Fruit fly (Drosophila melanogaster) whole organism: Measurements from ENCODE around the gene Ufsp2.

Source experiments
- CG8478 ChIP-seq: fragments of >200 bp; optimal IDR thresholded peaks from 2 replicates; lab custom pipeline; 2018; ENCODE audit warnings: inconsistent platforms
- Dll ChIP-seq: fragments of >200 bp; optimal IDR thresholded peaks from 2 replicates; lab custom pipeline; 2017
- EcR ChIP-seq, 2 experiments: fragments of >200 bp; optimal IDR thresholded peaks; 2 replicates each; lab custom pipeline; 2017; ENCODE audit warnings: missing biosample characterization in 2 of 2, missing genetic modification characterization in 2 of 2, missing genetic modification reagents in 2 of 2
- pan ChIP-seq: fragments of >200 bp; optimal IDR thresholded peaks from 2 replicates; lab custom pipeline; 2017
- psq ChIP-seq: fragments of >200 bp; optimal IDR thresholded peaks from 2 replicates; lab custom pipeline; 2017
- usp ChIP-seq: fragments of >200 bp; optimal IDR thresholded peaks from 2 replicates; lab custom pipeline; 2017; ENCODE audit warnings: missing biosample characterization, missing genetic modification characterization, mixed read lengths

Ufsp2 gene

DNA sequence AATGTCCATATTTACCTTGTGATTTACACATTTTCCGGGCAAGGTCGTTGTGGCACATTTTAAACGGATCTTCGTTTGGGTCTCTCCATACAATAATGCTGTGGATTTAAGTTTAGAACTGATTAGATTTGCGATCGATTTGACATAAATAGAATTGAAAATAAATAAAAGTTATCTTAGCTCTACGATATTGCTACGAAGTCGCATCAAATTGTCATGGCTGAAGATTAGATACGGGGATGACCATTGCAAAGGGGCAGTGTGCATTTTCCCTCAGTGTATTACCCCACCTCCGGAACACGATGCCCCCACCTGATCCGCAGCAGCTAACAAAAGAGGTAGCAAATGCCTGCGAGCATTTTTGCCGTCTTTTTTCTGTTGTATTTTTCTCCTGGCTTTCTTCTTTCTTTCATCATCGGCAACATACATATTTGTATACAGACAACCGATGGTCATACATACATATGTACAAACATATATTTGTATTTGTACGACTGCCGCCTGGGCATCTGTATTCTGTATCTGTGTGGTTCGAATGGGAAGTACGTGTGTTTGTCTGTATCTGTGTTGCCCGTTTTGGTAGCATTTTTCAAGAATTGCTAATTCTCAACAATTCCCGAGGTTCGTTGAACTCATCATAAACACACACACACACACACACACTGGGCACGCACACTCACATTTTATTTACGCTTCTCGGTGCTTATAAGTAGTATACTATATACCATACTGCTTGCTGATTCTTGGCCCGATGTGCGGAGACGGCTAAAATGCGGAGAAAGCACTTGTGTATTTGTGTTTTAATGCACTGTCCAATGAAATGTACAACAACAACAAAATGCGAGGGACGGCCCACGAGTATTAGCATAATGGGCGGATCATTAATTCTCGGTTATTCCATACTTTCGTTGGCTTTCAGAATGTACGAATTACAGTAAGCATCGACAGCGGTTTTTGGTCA is 31.6 kb upstream of the Ufsp2 start:
- TF ChIP-seq psq (lab: Kevin White, UChicago) (no peak), EcR (GFP tag; optimal IDR thresholded peaks at IDR 0.05; lab: Kevin White, UChicago) (peak; percentile 69 to 76), pan (lab: Kevin White, UChicago) (no peak)

- TF ChIP-seq pan (lab: Kevin White, UChicago) (peak; percentile 32), Dll (lab: Kevin White, UChicago) (no peak)
Measured at dm6 chr3L:15547187-15547790, 29.1 kb upstream of the Ufsp2 start.

DNA sequence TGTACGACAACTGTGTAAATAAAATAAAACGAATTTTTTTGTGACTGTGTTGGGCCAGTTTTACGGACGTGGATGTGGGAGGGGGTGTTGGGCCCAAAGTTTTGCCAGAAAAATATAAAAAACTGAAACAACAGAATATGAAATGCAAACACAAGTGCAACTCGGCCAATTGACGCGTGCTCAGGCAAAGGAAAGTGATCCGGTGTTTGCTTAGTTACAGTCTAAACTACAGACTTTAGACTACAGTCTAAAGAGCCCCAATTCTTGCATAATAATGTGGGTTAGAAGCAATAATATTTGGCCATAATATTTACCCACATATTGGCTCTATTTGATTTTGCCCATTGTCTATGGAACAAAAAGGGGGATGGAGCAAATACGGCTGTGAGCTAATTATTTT is 27.5 kb upstream of the Ufsp2 start:
- no peak for TF ChIP-seq usp (GFP tag; lab: Kevin White, UChicago)

DNA sequence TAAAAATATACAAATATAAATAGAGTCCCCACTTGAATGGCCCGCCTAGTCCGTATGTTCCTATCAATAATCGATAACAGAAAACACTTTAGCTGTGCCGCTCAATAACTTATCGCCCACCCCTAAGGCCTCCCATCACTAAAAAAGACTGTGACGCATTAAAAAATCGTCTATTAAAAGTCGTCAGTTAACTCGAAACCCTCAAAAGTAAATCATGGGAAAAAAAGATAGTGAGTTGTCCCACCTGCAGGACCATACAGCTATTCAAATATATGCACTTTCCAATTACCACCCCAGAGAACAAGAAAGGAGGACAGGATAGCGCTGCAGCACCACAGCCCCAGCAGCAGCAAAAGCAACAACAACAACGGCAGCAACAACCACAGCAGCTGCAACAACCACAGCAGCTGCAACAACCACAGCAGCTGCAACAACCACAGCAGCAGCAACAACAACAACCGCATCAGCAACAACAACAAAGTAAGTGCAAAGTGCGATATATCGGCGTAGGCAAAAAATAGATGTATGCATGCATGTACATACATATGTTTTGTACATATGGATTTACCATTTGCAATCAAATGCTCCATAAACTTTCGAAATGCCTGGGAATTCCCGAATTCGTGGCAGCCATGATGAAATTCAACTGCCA is 22.3 kb upstream of the Ufsp2 start, which contains the start of gene AGO2:
TSS of gene AGO2 (plus strand) at position 121 of the 652 bp plus-strand sequence.
- TF ChIP-seq psq (lab: Kevin White, UChicago), result no peak
- TF ChIP-seq Dll (lab: Kevin White, UChicago), result no peak
- no peak for TF ChIP-seq EcR (GFP tag; optimal IDR thresholded peaks at IDR 0.05; lab: Kevin White, UChicago)
- no peak for TF ChIP-seq pan (lab: Kevin White, UChicago)
- TF ChIP-seq usp (GFP tag; lab: Kevin White, UChicago), result no peak
- no peak for TF ChIP-seq CG8478 (lab: Kevin White, UChicago)

dm6 chr3L:15562727-15563057 is 13.7 kb upstream of the Ufsp2 start:
- TF ChIP-seq usp (GFP tag; lab: Kevin White, UChicago) (no peak), Dll (lab: Kevin White, UChicago) (no peak)

dm6 chr3L:15563058-15563850 is 13.1 kb upstream of the Ufsp2 start, which contains the start of the genes CG7739 and SCCRO:
Gene CG7739 (minus strand): TSS chr3L:15563065.
Gene SCCRO (plus strand): TSS chr3L:15563427.
- no peak for TF ChIP-seq usp (GFP tag; lab: Kevin White, UChicago)
- TF ChIP-seq Dll (lab: Kevin White, UChicago), result no peak
- TF ChIP-seq CG8478 (lab: Kevin White, UChicago), result no peak
- no peak for TF ChIP-seq pan (lab: Kevin White, UChicago)
- TF ChIP-seq psq (lab: Kevin White, UChicago), result no peak
- TF ChIP-seq EcR (GFP tag; optimal IDR thresholded peaks at IDR 0.05; lab: Kevin White, UChicago), result no peak

DNA sequence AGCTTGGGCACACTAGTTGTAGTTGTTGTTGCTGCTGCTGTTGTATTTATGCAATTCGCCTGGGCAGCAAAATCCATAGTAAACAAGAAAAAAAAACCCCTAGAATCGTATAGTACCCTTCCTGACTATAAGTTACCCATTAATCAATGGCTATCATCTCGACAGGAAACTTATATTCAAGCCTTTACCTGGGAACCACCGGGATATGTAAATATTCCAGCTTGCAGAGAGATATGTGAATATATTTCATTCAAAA is 12.6 kb upstream of the Ufsp2 start:
- TF ChIP-seq usp (GFP tag; lab: Kevin White, UChicago) (no peak), pan (lab: Kevin White, UChicago) (no peak)

- TF ChIP-seq usp (GFP tag; lab: Kevin White, UChicago) (no peak), CG8478 (lab: Kevin White, UChicago) (peak; percentile 38)
Measured at dm6 chr3L:15565829-15566433, 10.4 kb upstream of the Ufsp2 start, which contains the start of gene dop. Gene dop (plus strand): TSS chr3L:15566013.

dm6 chr3L:15566484-15566955 is 9.8 kb upstream of the Ufsp2 start:
- TF ChIP-seq usp (GFP tag; lab: Kevin White, UChicago) (no peak), EcR (GFP tag; optimal IDR thresholded peaks at IDR 0.05; lab: Kevin White, UChicago) (no peak), Dll (lab: Kevin White, UChicago) (no peak), psq (lab: Kevin White, UChicago) (no peak), pan (lab: Kevin White, UChicago) (no peak), CG8478 (lab: Kevin White, UChicago) (no peak)

dm6 chr3L:15568748-15569147 is 7.6 kb upstream of the Ufsp2 start:
- no peak for TF ChIP-seq pan (lab: Kevin White, UChicago)
- no peak for TF ChIP-seq usp (GFP tag; lab: Kevin White, UChicago)
- no peak for TF ChIP-seq psq (lab: Kevin White, UChicago)
- TF ChIP-seq Dll (lab: Kevin White, UChicago), result no peak
- no peak for TF ChIP-seq CG8478 (lab: Kevin White, UChicago)
- TF ChIP-seq EcR (GFP tag; optimal IDR thresholded peaks at IDR 0.05; lab: Kevin White, UChicago), result no peak

DNA sequence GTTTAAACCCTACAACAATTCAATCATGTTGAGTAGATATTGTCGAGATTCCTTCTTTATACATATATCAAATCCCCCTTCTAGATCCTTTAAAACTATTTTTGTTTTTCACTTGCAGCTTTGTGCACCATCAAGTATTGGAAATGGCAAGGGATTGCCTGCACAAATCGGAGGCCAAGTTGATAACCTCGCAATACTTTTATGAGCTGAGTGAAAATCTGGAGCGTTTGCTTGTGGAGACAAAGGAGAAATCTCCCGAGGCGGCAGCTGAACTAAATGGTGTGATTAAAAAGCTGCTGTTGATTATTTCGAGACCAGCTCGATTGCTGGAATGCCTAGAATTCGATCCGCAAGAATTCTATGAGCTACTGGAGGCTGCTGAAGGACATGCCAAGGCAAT is 5.8 kb upstream of the Ufsp2 start:
- TF ChIP-seq Dll (lab: Kevin White, UChicago), result no peak
- no peak for TF ChIP-seq usp (GFP tag; lab: Kevin White, UChicago)
- TF ChIP-seq pan (lab: Kevin White, UChicago), result no peak
- TF ChIP-seq EcR (GFP tag; optimal IDR thresholded peaks at IDR 0.05; lab: Kevin White, UChicago), result no peak
- TF ChIP-seq CG8478 (lab: Kevin White, UChicago), result no peak
- no peak for TF ChIP-seq psq (lab: Kevin White, UChicago)
